Comparison of ENCODE assay signal across 5 fruit fly cellular contexts in the genomic region with DNA sequence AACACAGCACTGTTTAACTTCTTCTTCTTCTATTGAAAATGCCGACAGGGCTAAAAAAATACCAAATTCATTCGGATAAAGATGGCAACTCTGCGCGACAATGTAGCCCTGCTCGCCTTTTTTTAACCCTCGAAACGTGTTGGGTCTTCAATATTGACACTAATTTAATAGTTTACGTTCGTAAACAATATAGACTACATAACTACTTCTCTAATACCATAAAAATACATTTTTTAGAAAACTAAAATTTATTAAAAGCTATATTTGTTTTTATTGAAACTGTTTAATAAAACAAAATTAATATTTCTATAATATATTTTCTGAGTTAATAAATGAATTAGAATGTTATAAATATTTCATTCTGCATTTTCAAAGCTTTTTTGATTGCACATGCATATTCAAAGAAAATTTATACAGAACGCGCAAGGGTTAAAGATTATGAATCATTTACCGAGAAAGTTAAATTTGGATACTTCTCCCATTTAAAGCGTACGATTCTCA.
TF ChIP-seq lines count a peak whose summit lies in the region.

A gene (minus strand): TSS at position 54 of the 501 bp plus-strand sequence.
A gene (plus strand): TSS at position 133 of the 501 bp plus-strand sequence.

TF ChIP-seq in whole organism, adult, 20 proteins besides CTCF, POLR2A, EP300 and RAD21 (continued from another document):
- TF ChIP-seq bab1 (GFP tag; optimal IDR thresholded peaks at IDR 0.05; lab: Kevin White, UChicago) (peak; percentile 83), CG14711 (tag; optimal IDR thresholded peaks at IDR 0.05; lab: Kevin White, UChicago) (peak; percentile 97), toe (GFP tag; optimal IDR thresholded peaks at IDR 0.05; lab: Kevin White, UChicago) (peak; percentile 4)

TF ChIP-seq in whole organism, embryonic, 481 proteins besides CTCF, POLR2A, EP300 and RAD21 (continued from another document and continues in another):
- TF ChIP-seq unpg (GFP tag; optimal IDR thresholded peaks at IDR 0.05; lab: Kevin White, UChicago) (peak; percentile 86), eve (GFP tag; optimal IDR thresholded peaks at IDR 0.05; lab: Kevin White, UChicago) (no peak), trh (GFP tag; optimal IDR thresholded peaks at IDR 0.05; lab: Kevin White, UChicago) (peak; percentile 21), nom (GFP tag; optimal IDR thresholded peaks at IDR 0.05; lab: Kevin White, UChicago) (peak; percentile 74), CG10462 (GFP tag; optimal IDR thresholded peaks at IDR 0.05; lab: Kevin White, UChicago) (peak; percentile 67), Vsx1 (GFP tag; optimal IDR thresholded peaks at IDR 0.05; lab: Kevin White, UChicago) (no peak), CG6813 (GFP tag; optimal IDR thresholded peaks at IDR 0.05; lab: Kevin White, UChicago) (peak; percentile 70), org-1 (GFP tag; optimal IDR thresholded peaks at IDR 0.05; lab: Kevin White, UChicago) (peak; percentile 69), CG31441 (GFP tag; IDR thresholded peaks at IDR 0.05; lab: Robert Waterston, UW) (peak; percentile 93), CG4617 (GFP tag; optimal IDR thresholded peaks at IDR 0.05; lab: Kevin White, UChicago; ENCODE audit: borderline replicate concordance) (peak; percentile 73), CHES-1-like (GFP tag; optimal IDR thresholded peaks at IDR 0.05; lab: Kevin White, UChicago) (peak; percentile 55), oc (tag; optimal IDR thresholded peaks at IDR 0.05; lab: Kevin White, UChicago) (peak; percentile 73), rib (GFP tag; IDR thresholded peaks at IDR 0.05; lab: Robert Waterston, UW) (no peak), Sry-δ (GFP tag; optimal IDR thresholded peaks at IDR 0.05; lab: Kevin White, UChicago) (peak; percentile 46), CG9932 (GFP tag; IDR thresholded peaks at IDR 0.05; lab: Robert Waterston, UW) (peak; percentile 88), esg (GFP tag; conservative IDR thresholded peaks at IDR 0.05; lab: Robert Waterston, UW) (peak; percentile 59), tna (GFP tag; IDR thresholded peaks at IDR 0.05; lab: Robert Waterston, UW; ENCODE audit: partially characterized antibody) (no peak), psq (GFP tag; optimal IDR thresholded peaks at IDR 0.05; lab: Kevin White, UChicago) (peak; percentile 38), CoRest (tag; optimal IDR thresholded peaks at IDR 0.05; lab: Kevin White, UChicago) (peak; percentile 94), Hr78 (GFP tag; optimal IDR thresholded peaks at IDR 0.05; lab: Kevin White, UChicago) (peak in 1 of 2 experiments; percentile 65), dmrt11E (tag; optimal IDR thresholded peaks at IDR 0.05; lab: Kevin White, UChicago) (peak; percentile 82), Scr (GFP tag; IDR thresholded peaks at IDR 0.05; lab: Robert Waterston, UW; ENCODE audit: partially characterized antibody) (0 out of 2 replicates have a peak, but pooled peaks have one; percentile 9), row (GFP tag; IDR thresholded peaks at IDR 0.05; lab: Robert Waterston, UW) (peak; percentile 92), Xbp1 (GFP tag; optimal IDR thresholded peaks at IDR 0.05; lab: Kevin White, UChicago) (peak; percentile 84), zen (tag; optimal IDR thresholded peaks at IDR 0.05; lab: Kevin White, UChicago) (peak; percentile 81), Ets65A (GFP tag; lab: Kevin White, UChicago) (peak; percentile 54), CG18599 (GFP tag; optimal IDR thresholded peaks at IDR 0.05; lab: Kevin White, UChicago) (peak; percentile 87), CG17568 (GFP tag; optimal IDR thresholded peaks at IDR 0.05; lab: Kevin White, UChicago) (no peak), CG4730 (GFP tag; IDR thresholded peaks at IDR 0.05; lab: Robert Waterston, UW) (peak; percentile 72), Med (GFP tag; lab: Kevin White, UChicago) (peak; percentile 84)

TF ChIP-seq in whole organism, prepupa, 60 proteins besides CTCF, POLR2A, EP300 and RAD21 (continued from another document and continues in another):
- TF ChIP-seq esn (GFP tag; optimal IDR thresholded peaks at IDR 0.05; lab: Kevin White, UChicago) (peak; percentile 84), fd85E (GFP tag; optimal IDR thresholded peaks at IDR 0.05; lab: Kevin White, UChicago) (no peak), acj6 (GFP tag; optimal IDR thresholded peaks at IDR 0.05; lab: Kevin White, UChicago) (peak; percentile 80), salr (GFP tag; optimal IDR thresholded peaks at IDR 0.05; lab: Kevin White, UChicago) (peak in 1 of 2 experiments; percentile 92), CG10669 (GFP tag; optimal IDR thresholded peaks at IDR 0.05; lab: Kevin White, UChicago) (peak; percentile 79), Sox102F (GFP tag; optimal IDR thresholded peaks at IDR 0.05; lab: Kevin White, UChicago) (peak; percentile 23), CG8632 (GFP tag; optimal IDR thresholded peaks at IDR 0.05; lab: Kevin White, UChicago) (peak; percentile 81), achi (GFP tag; optimal IDR thresholded peaks at IDR 0.05; lab: Kevin White, UChicago) (peak; percentile 83), CG6276 (GFP tag; optimal IDR thresholded peaks at IDR 0.05; lab: Kevin White, UChicago) (peak; percentile 86), svp (GFP tag; lab: Kevin White, UChicago) (peak; percentile 80), CG6808 (GFP tag; optimal IDR thresholded peaks at IDR 0.05; lab: Kevin White, UChicago) (peak; percentile 82), fd59A (GFP tag; optimal IDR thresholded peaks at IDR 0.05; lab: Kevin White, UChicago) (peak; percentile 19), CG11294 (GFP tag; IDR thresholded peaks at IDR 0.05; lab: Robert Waterston, UW) (peak; percentile 69; the same call in 1 of the 2 replicates), CG32006 (GFP tag; optimal IDR thresholded peaks at IDR 0.05; lab: Kevin White, UChicago) (peak; percentile 86), CG11902 (GFP tag; optimal IDR thresholded peaks at IDR 0.05; lab: Kevin White, UChicago) (peak; percentile 65), pdm3 (GFP tag; optimal IDR thresholded peaks at IDR 0.05; lab: Kevin White, UChicago) (peak; percentile 1), cyc (GFP tag; optimal IDR thresholded peaks at IDR 0.05; lab: Kevin White, UChicago) (peak; percentile 80), vri (GFP tag; optimal IDR thresholded peaks at IDR 0.05; lab: Kevin White, UChicago) (no peak), CG1621 (tag; optimal IDR thresholded peaks at IDR 0.05; lab: Kevin White, UChicago) (peak; percentile 32), Ets96B (tag; optimal IDR thresholded peaks at IDR 0.05; lab: Kevin White, UChicago) (peak; percentile 94), Eip78C (GFP tag; lab: Kevin White, UChicago) (peak; percentile 92), lz (GFP tag; optimal IDR thresholded peaks at IDR 0.05; lab: Kevin White, UChicago) (peak; percentile 73), CG7368 (GFP tag; optimal IDR thresholded peaks at IDR 0.05; lab: Kevin White, UChicago) (peak; percentile 78), Hr4 (GFP tag; optimal IDR thresholded peaks at IDR 0.05; lab: Kevin White, UChicago) (no peak), Smox (GFP tag; optimal IDR thresholded peaks at IDR 0.05; lab: Kevin White, UChicago) (peak; percentile 63), eg (GFP tag; IDR thresholded peaks at IDR 0.05; lab: Robert Waterston, UW) (peak; percentile 89), Ets21C (GFP tag; optimal IDR thresholded peaks at IDR 0.05; lab: Kevin White, UChicago) (no peak), CG6163 (GFP tag; IDR thresholded peaks at IDR 0.05; lab: Robert Waterston, UW) (peak; percentile 74; the same call in 2 of the 3 replicates), ss (GFP tag; optimal IDR thresholded peaks at IDR 0.05; lab: Kevin White, UChicago) (peak; percentile 71 to 83), Hr39 (GFP tag; optimal IDR thresholded peaks at IDR 0.05; lab: Kevin White, UChicago) (peak; percentile 62), CG8119 (GFP tag; IDR thresholded peaks at IDR 0.05; lab: Robert Waterston, UW) (peak; percentile 88)

TF ChIP-seq in whole organism, pupa, 21 proteins besides CTCF, POLR2A, EP300 and RAD21 (continued from another document):
- TF ChIP-seq CG12605 (GFP tag; IDR thresholded peaks at IDR 0.05; lab: Robert Waterston, UW) = peak; percentile 44; the same call in 1 of the 2 replicates
- TF ChIP-seq CG14655 (GFP tag; optimal IDR thresholded peaks at IDR 0.05; lab: Kevin White, UChicago) = peak; percentile 90

TF ChIP-seq in whole organism, wandering third instar larva, 38 proteins besides CTCF, POLR2A, EP300 and RAD21 (continued from another document):
- TF ChIP-seq dl (GFP tag; optimal IDR thresholded peaks at IDR 0.05; lab: Kevin White, UChicago; ENCODE audit: insufficient read depth in 1 of 2, partially characterized antibody in 2 of 2) (no peak), dmrt93B (GFP tag; optimal IDR thresholded peaks at IDR 0.05; lab: Kevin White, UChicago) (peak; percentile 77)
